Worm (Caenorhabditis elegans): ENCODE data around the gene rfth-1.

The rfth-1 gene

ce11 chrIV:4468046-4468727 lies 42.9 kb downstream of the rfth-1 start (continued):
- TF ChIP-seq swsn-7 (tag; optimal IDR thresholded peaks at IDR 0.05) = peak; percentile 19
- no peak for TF ChIP-seq tlp-1 (tag; optimal IDR thresholded peaks at IDR 0.05)
- TF ChIP-seq ceh-8 (GFP tag; optimal IDR thresholded peaks at IDR 0.05) = peak; percentile 7
- TF ChIP-seq lin-39 (tag; optimal IDR thresholded peaks at IDR 0.05) = no peak
- no peak for TF ChIP-seq F16B12.6 (tag; optimal IDR thresholded peaks at IDR 0.05)
- no peak for TF ChIP-seq C34B4.2 (tag; optimal IDR thresholded peaks at IDR 0.05)
- TF ChIP-seq ceh-88 (GFP tag; IDR thresholded peaks at IDR 0.05) = 0 out of 2 replicates have a peak, but pooled peaks have one; percentile 51
- TF ChIP-seq snu-23 (GFP tag; optimal IDR thresholded peaks at IDR 0.05) = peak; percentile 46
- no peak for TF ChIP-seq blmp-1 (tag; optimal IDR thresholded peaks at IDR 0.05)
- TF ChIP-seq C16A3.4 (tag; optimal IDR thresholded peaks at IDR 0.05) = peak; percentile 1
- no peak for TF ChIP-seq zag-1 (tag; optimal IDR thresholded peaks at IDR 0.05)
- TF ChIP-seq nhr-20 (tag; optimal IDR thresholded peaks at IDR 0.05) = peak; percentile 20
- TF ChIP-seq nhr-77 (tag; optimal IDR thresholded peaks at IDR 0.05) = no peak
- no peak for TF ChIP-seq nhr-76 (tag; optimal IDR thresholded peaks at IDR 0.05)
- no peak for TF ChIP-seq C04F5.9 (tag; optimal IDR thresholded peaks at IDR 0.05)
- TF ChIP-seq unc-62 (GFP tag; optimal IDR thresholded peaks at IDR 0.05) = no peak
- no peak for TF ChIP-seq hpl-2 (GFP tag; optimal IDR thresholded peaks at IDR 0.05)
- TF ChIP-seq tbx-2 (tag; optimal IDR thresholded peaks at IDR 0.05) = peak; percentile 17
- no peak for TF ChIP-seq vab-15 (tag; optimal IDR thresholded peaks at IDR 0.05)
- TF ChIP-seq ces-1 (GFP tag; optimal IDR thresholded peaks at IDR 0.05) = no peak
- no peak for TF ChIP-seq aly-2 (tag; optimal IDR thresholded peaks at IDR 0.05)
- no peak for TF ChIP-seq egl-13 (tag; optimal IDR thresholded peaks at IDR 0.05)
- TF ChIP-seq ceh-90 (tag; optimal IDR thresholded peaks at IDR 0.05) = no peak
- no peak for TF ChIP-seq rnt-1 (tag; optimal IDR thresholded peaks at IDR 0.05)
- no peak for TF ChIP-seq lsy-2 (tag; optimal IDR thresholded peaks at IDR 0.05)
- TF ChIP-seq Y116A8C.19 (tag; optimal IDR thresholded peaks at IDR 0.05; ENCODE audit: borderline replicate concordance) = no peak
- TF ChIP-seq isw-1 (GFP tag; IDR thresholded peaks at IDR 0.05) = no peak
- no peak for TF ChIP-seq fkh-4 (tag; optimal IDR thresholded peaks at IDR 0.05; ENCODE audit: borderline replicate concordance)
- no peak for TF ChIP-seq nhr-11 (tag; optimal IDR thresholded peaks at IDR 0.05)
- no peak for TF ChIP-seq mdl-1 (tag; optimal IDR thresholded peaks at IDR 0.05)
- no peak for TF ChIP-seq hlh-4 (tag; optimal IDR thresholded peaks at IDR 0.05)

ce11 chrIV:4465184-4465583 lies 45.9 kb downstream of the rfth-1 start, which contains the start of gene M01H9.5:
TSS of gene M01H9.5 (plus strand) at chrIV:4465484.
- no peak for TF ChIP-seq unc-130 (tag; optimal IDR thresholded peaks at IDR 0.05)

- TF ChIP-seq nhr-11 (tag; optimal IDR thresholded peaks at IDR 0.05) = no peak
Observed at ce11 chrIV:4463132-4463531, 48.0 kb downstream of the rfth-1 start, which contains the start of gene M01H9.2. TSS of gene M01H9.2 (minus strand) at chrIV:4463232.

- no peak for TF ChIP-seq elt-3 (tag; optimal IDR thresholded peaks at IDR 0.05)
- no peak for TF ChIP-seq sptf-1 (tag; optimal IDR thresholded peaks at IDR 0.05)
- peak; percentile 27 for TF ChIP-seq nhr-85 (tag)
- TF ChIP-seq isw-1 (GFP tag; IDR thresholded peaks at IDR 0.05) = no peak
- TF ChIP-seq egl-13 (tag; optimal IDR thresholded peaks at IDR 0.05) = no peak
- no peak for TF ChIP-seq nhr-47 (tag; optimal IDR thresholded peaks at IDR 0.05)
- no peak for TF ChIP-seq pqm-1 (tag; optimal IDR thresholded peaks at IDR 0.05)
- TF ChIP-seq efl-1 (optimal IDR thresholded peaks at IDR 0.05) = no peak
- TF ChIP-seq efl-1 (GFP tag; optimal IDR thresholded peaks at IDR 0.05 in 1 of 2) = peak in 1 of 2 experiments; percentile 87
Observed at ce11 chrIV:4459342-4459741, 51.8 kb downstream of the rfth-1 start.

All from whole organism, L1 larva.